Worm (Caenorhabditis elegans) whole organism, late embryonic: ENCODE results near the gene dim-1.
A peak's percentile ranks its signal among the peaks of the same experiment; 100 is the strongest.

ENCODE experiments used
- C08G9.2 ChIP-seq: sonication (generic microtip); optimal IDR thresholded peaks from 2 replicates; lab custom pipeline; 2016; ENCODE audit warnings: mild to moderate bottlenecking, missing genetic modification characterization, moderate library complexity, missing compliant biosample characterization
- C38D4.7 ChIP-seq: fragments of 200-800 bp; sonication (Bioruptor generic); optimal IDR thresholded peaks from 2 replicates; lab custom pipeline; 2018; ENCODE audit warnings: mild to moderate bottlenecking, missing genetic modification characterization, moderate library complexity, missing compliant biosample characterization
- Y22D7AL.16 ChIP-seq: sonication (generic microtip); optimal IDR thresholded peaks from 2 replicates; lab custom pipeline; 2016; ENCODE audit warnings: missing genetic modification characterization, missing compliant biosample characterization
- ahr-1 ChIP-seq: sonication (generic microtip); optimal IDR thresholded peaks from 2 replicates; lab custom pipeline; 2016; ENCODE audit warnings: missing genetic modification characterization, missing compliant biosample characterization
- ceh-14 ChIP-seq: sonication (generic microtip); optimal IDR thresholded peaks from 2 replicates; lab custom pipeline; 2016; ENCODE audit warnings: missing genotype, missing genetic modification characterization, missing compliant biosample characterization
- ceh-18 ChIP-seq: sonication (generic microtip); optimal IDR thresholded peaks from 2 replicates; lab custom pipeline; 2016; ENCODE audit warnings: missing genetic modification characterization, missing compliant biosample characterization
- ceh-2 ChIP-seq: sonication (generic microtip); optimal IDR thresholded peaks from 2 replicates; lab custom pipeline; 2016; ENCODE audit warnings: missing genotype, missing genetic modification characterization, missing compliant biosample characterization
- ceh-22 ChIP-seq: sonication (generic microtip); optimal IDR thresholded peaks from 2 replicates; lab custom pipeline; 2017; ENCODE audit warnings: missing biosample characterization, missing genetic modification characterization
- ceh-30 ChIP-seq: fragments of 150-350 bp; optimal IDR thresholded peaks from 2 replicates; lab custom pipeline; 2014; ENCODE audit warnings: missing biosample characterization, missing genetic modification characterization
- ceh-31 ChIP-seq: sonication (generic microtip); optimal IDR thresholded peaks from 2 replicates; lab custom pipeline; 2016; ENCODE audit warnings: missing genetic modification characterization, missing compliant biosample characterization
- ceh-34 ChIP-seq: sonication (generic microtip); optimal IDR thresholded peaks from 2 replicates; lab custom pipeline; 2016; ENCODE audit warnings: mild to moderate bottlenecking, missing genetic modification characterization, missing compliant biosample characterization
- ceh-45 ChIP-seq: fragments of 200-800 bp; sonication (Bioruptor generic); IDR thresholded peaks from 2 replicates; pipeline ENCODE4 v1.3.6; 2022; ENCODE audit warnings: missing genetic modification reagents, missing genetic modification characterization, missing compliant biosample characterization
- ceh-6 ChIP-seq: fragments of 200-800 bp; sonication (Bioruptor generic); optimal IDR thresholded peaks from 2 replicates; lab custom pipeline; 2018; ENCODE audit warnings: mild to moderate bottlenecking, missing genetic modification characterization, missing compliant biosample characterization
- elt-2 ChIP-seq: sonication (generic microtip); optimal IDR thresholded peaks from 2 replicates; lab custom pipeline; 2016; ENCODE audit warnings: missing genetic modification reagents, missing genetic modification characterization, missing compliant biosample characterization
- ets-4 ChIP-seq: sonication (generic microtip); optimal IDR thresholded peaks from 2 replicates; lab custom pipeline; 2016; ENCODE audit warnings: missing genetic modification characterization, missing compliant biosample characterization
- eyg-1 ChIP-seq: sonication (generic microtip); optimal IDR thresholded peaks from 2 replicates; lab custom pipeline; 2016; ENCODE audit warnings: missing genotype, missing genetic modification characterization, missing compliant biosample characterization
- fax-1 ChIP-seq: sonication (generic microtip); optimal IDR thresholded peaks from 2 replicates; lab custom pipeline; 2016; ENCODE audit warnings: missing genotype, missing genetic modification characterization, missing compliant biosample characterization
- fkh-10 ChIP-seq: fragments of 150-350 bp; optimal IDR thresholded peaks from 2 replicates; lab custom pipeline; 2014; ENCODE audit warnings: missing biosample characterization, missing genetic modification reagents, missing genetic modification characterization
- gmeb-2 ChIP-seq: sonication (generic microtip); optimal IDR thresholded peaks from 2 replicates; lab custom pipeline; 2016; ENCODE audit warnings: missing genetic modification characterization, inconsistent platforms, missing compliant biosample characterization
- hlh-15 ChIP-seq: sonication (generic microtip); optimal IDR thresholded peaks from 2 replicates; lab custom pipeline; 2016; ENCODE audit warnings: missing genetic modification characterization, missing compliant biosample characterization
- hlh-30 ChIP-seq: sonication (generic microtip); optimal IDR thresholded peaks from 2 replicates; lab custom pipeline; 2017; ENCODE audit warnings: antibody characterized with exemption, missing genetic modification characterization, missing compliant biosample characterization; ENCODE audit not compliant: insufficient read depth
- hlh-6 ChIP-seq: sonication (generic microtip); optimal IDR thresholded peaks from 2 replicates; lab custom pipeline; 2016; ENCODE audit warnings: missing genotype, missing genetic modification characterization, missing compliant biosample characterization
- lin-11 ChIP-seq: fragments of 200-800 bp; sonication (Bioruptor generic); optimal IDR thresholded peaks from 2 replicates; lab custom pipeline; 2018; ENCODE audit warnings: mild to moderate bottlenecking, missing genetic modification characterization, missing compliant biosample characterization
- mec-3 ChIP-seq: sonication (generic microtip); optimal IDR thresholded peaks from 2 replicates; lab custom pipeline; 2016; ENCODE audit warnings: borderline replicate concordance, missing genetic modification characterization, missing compliant biosample characterization
- nfya-1 ChIP-seq: sonication (generic microtip); optimal IDR thresholded peaks from 2 replicates; lab custom pipeline; 2017; ENCODE audit warnings: missing genetic modification characterization, mild to moderate bottlenecking, missing compliant biosample characterization, antibody characterized with exemption, moderate library complexity
- nhr-232 ChIP-seq: sonication (generic microtip); optimal IDR thresholded peaks from 2 replicates; lab custom pipeline; 2016; ENCODE audit warnings: missing genetic modification characterization, missing compliant biosample characterization
- npax-4 ChIP-seq: sonication (generic microtip); optimal IDR thresholded peaks from 2 replicates; lab custom pipeline; 2016; ENCODE audit warnings: missing genetic modification characterization, missing compliant biosample characterization
- pax-1 ChIP-seq: fragments of 150-350 bp; optimal IDR thresholded peaks from 2 replicates; lab custom pipeline; 2014; ENCODE audit warnings: missing biosample characterization, missing genetic modification characterization
- pha-4 ChIP-seq: fragments of 150-350 bp; optimal IDR thresholded peaks from 2 replicates; lab custom pipeline; 2018; ENCODE audit warnings: missing biosample characterization, missing genetic modification reagents, missing genetic modification characterization
- pros-1 ChIP-seq: fragments of 150-350 bp; optimal IDR thresholded peaks from 2 replicates; lab custom pipeline; 2014; ENCODE audit warnings: missing biosample characterization, missing genetic modification reagents, missing genetic modification characterization
- ref-2 ChIP-seq: sonication (generic microtip); optimal IDR thresholded peaks from 2 replicates; lab custom pipeline; 2016; ENCODE audit warnings: missing genetic modification characterization, missing compliant biosample characterization
- sdc-2 ChIP-seq: sonication (generic microtip); optimal IDR thresholded peaks from 2 replicates; lab custom pipeline; 2016; ENCODE audit warnings: missing genotype, missing genetic modification characterization, missing compliant biosample characterization
- sox-2 ChIP-seq: fragments of 200-800 bp; sonication (Bioruptor generic); IDR thresholded peaks from 2 replicates; pipeline ENCODE4 v1.3.6; 2022; ENCODE audit warnings: missing genetic modification reagents, missing genetic modification characterization, missing compliant biosample characterization
- sox-4 ChIP-seq: sonication (generic microtip); optimal IDR thresholded peaks from 2 replicates; lab custom pipeline; 2017; ENCODE audit warnings: mild to moderate bottlenecking, missing genetic modification characterization, inconsistent platforms, missing compliant biosample characterization
- syd-9 ChIP-seq: sonication (generic microtip); optimal IDR thresholded peaks from 2 replicates; lab custom pipeline; 2016; ENCODE audit warnings: mild to moderate bottlenecking, missing genetic modification characterization, moderate library complexity, missing compliant biosample characterization
- unc-42 ChIP-seq: sonication (generic microtip); optimal IDR thresholded peaks from 2 replicates; lab custom pipeline; 2016; ENCODE audit warnings: missing genotype, missing genetic modification characterization, missing compliant biosample characterization
- unc-86 ChIP-seq: sonication (generic microtip); optimal IDR thresholded peaks from 2 replicates; lab custom pipeline; 2016; ENCODE audit warnings: missing genetic modification characterization, missing compliant biosample characterization
- zip-5 ChIP-seq: sonication (generic microtip); optimal IDR thresholded peaks from 2 replicates; lab custom pipeline; 2016; ENCODE audit warnings: missing genetic modification characterization, missing compliant biosample characterization
- ztf-16 ChIP-seq: sonication (generic microtip); optimal IDR thresholded peaks from 2 replicates; lab custom pipeline; 2017; ENCODE audit warnings: missing genetic modification characterization, missing compliant biosample characterization

The dim-1 gene

ce11 chrX:8027509-8027908, 30.5 kb downstream of the dim-1 start:
- TF ChIP-seq ceh-34 (tag; lab: Kevin White, UChicago) (no peak), elt-2 (tag; lab: Kevin White, UChicago) (no peak), eyg-1 (no peak), hlh-30 (tag; lab: Kevin White, UChicago) (no peak), ztf-16 (no peak)

ce11 chrX:8026709-8027108, 31.3 kb downstream of the dim-1 start:
- TF ChIP-seq ahr-1 (tag; lab: Kevin White, UChicago): no peak
- no peak for TF ChIP-seq Y22D7AL.16 (tag; lab: Kevin White, UChicago)
- TF ChIP-seq fkh-10 (GFP tag; lab: Kevin White, UChicago): no peak
- no peak for TF ChIP-seq pha-4 (tag; lab: Kevin White, UChicago)
- no peak for TF ChIP-seq nfya-1
- no peak for TF ChIP-seq nhr-232 (tag; lab: Kevin White, UChicago)
- TF ChIP-seq fax-1: no peak
- no peak for TF ChIP-seq ceh-34 (tag; lab: Kevin White, UChicago)
- no peak for TF ChIP-seq gmeb-2
- no peak for TF ChIP-seq lin-11 (tag; lab: Kevin White, UChicago)
- TF ChIP-seq npax-4: no peak
- TF ChIP-seq zip-5 (tag; lab: Kevin White, UChicago): no peak
- no peak for TF ChIP-seq ceh-18 (tag; lab: Kevin White, UChicago)

ce11 chrX:8022728-8023127, 35.3 kb downstream of the dim-1 start:
- TF ChIP-seq ceh-22 (tag; lab: Kevin White, UChicago) (no peak), C38D4.7 (no peak), ceh-30 (no peak), ets-4 (tag; lab: Kevin White, UChicago) (no peak), sox-4 (tag; lab: Kevin White, UChicago) (no peak), ceh-6 (GFP tag; lab: Kevin White, UChicago) (no peak), hlh-6 (tag; lab: Kevin White, UChicago) (no peak), pros-1 (no peak), pax-1 (tag; lab: Kevin White, UChicago) (no peak)

- TF ChIP-seq ceh-45: no peak
- no peak for TF ChIP-seq ceh-34 (tag; lab: Kevin White, UChicago)
- TF ChIP-seq ceh-31: peak; percentile 44
- TF ChIP-seq npax-4: no peak
- no peak for TF ChIP-seq sdc-2 (tag; lab: Kevin White, UChicago)
- TF ChIP-seq sox-2: no peak
- TF ChIP-seq C08G9.2 (tag; lab: Kevin White, UChicago): peak; percentile 5
- no peak for TF ChIP-seq syd-9
- TF ChIP-seq sox-4 (tag; lab: Kevin White, UChicago): no peak
- TF ChIP-seq ceh-2: no peak
- TF ChIP-seq ceh-6 (GFP tag; lab: Kevin White, UChicago): no peak
- no peak for TF ChIP-seq hlh-15 (tag; lab: Kevin White, UChicago)
- no peak for TF ChIP-seq ceh-14
- peak; percentile 35 for TF ChIP-seq unc-42
- TF ChIP-seq ref-2 (tag; lab: Kevin White, UChicago): peak; percentile 4
- TF ChIP-seq ceh-18 (tag; lab: Kevin White, UChicago): peak; percentile 78
- TF ChIP-seq mec-3 (tag; lab: Kevin White, UChicago): no peak
- no peak for TF ChIP-seq fax-1
- TF ChIP-seq hlh-30 (tag; lab: Kevin White, UChicago): peak; percentile 81
- no peak for TF ChIP-seq unc-86 (tag; lab: Kevin White, UChicago)
These were observed 36.4 kb downstream of the dim-1 start for ce11 chrX:8021609-8022008.
